Worm (Caenorhabditis elegans) whole organism, young adult: Measurements from ENCODE around the gene Y17D7B.10.

Experiments
- B0261.1 ChIP-seq: sonication (generic microtip); optimal IDR thresholded peaks from 2 replicates; lab custom pipeline; 2016; ENCODE audit warnings: mild to moderate bottlenecking, missing genetic modification characterization, moderate library complexity, missing compliant biosample characterization
- F55B11.4 ChIP-seq: sonication (generic microtip); optimal IDR thresholded peaks from 2 replicates; lab custom pipeline; 2016; ENCODE audit warnings: missing compliant biosample characterization, missing genetic modification characterization, borderline replicate concordance; ENCODE audit not compliant: insufficient read depth
- K12H6.12 ChIP-seq: fragments of 200-800 bp; sonication (Bioruptor generic); optimal IDR thresholded peaks from 2 replicates; lab custom pipeline; 2018; ENCODE audit warnings: mild to moderate bottlenecking, missing genetic modification characterization, missing compliant biosample characterization
- ama-1 ChIP-seq, 3 experiments: fragments of 150-350 bp in 1 of 3; sonication (generic microtip) in 2 of 3; optimal IDR thresholded peaks; 2 replicates each; lab custom pipeline; 2014 to 2018; ENCODE audit warnings: missing biosample characterization in 2 of 3, missing genetic modification characterization in 2 of 3, missing genetic modification reagents in 2 of 3
- athp-1 ChIP-seq: sonication (generic microtip); optimal IDR thresholded peaks from 2 replicates; lab custom pipeline; 2017; ENCODE audit warnings: mild to moderate bottlenecking, missing genetic modification characterization, missing compliant biosample characterization
- egrh-3 ChIP-seq: fragments of 200-800 bp; sonication (Bioruptor generic); IDR thresholded peaks from 2 replicates; pipeline ENCODE4 v1.3.6; 2022; ENCODE audit warnings: missing genetic modification reagents, missing genetic modification characterization, missing compliant biosample characterization
- hlh-26 ChIP-seq: fragments of 200-800 bp; sonication (Bioruptor generic); conservative IDR thresholded peaks from 2 replicates; pipeline ENCODE4 v1.3.6; 2022; ENCODE audit warnings: missing genetic modification reagents, missing genetic modification characterization, missing compliant biosample characterization
- let-607 ChIP-seq, 2 experiments: fragments of 200-800 bp in 1 of 2; sonication (Bioruptor generic) in 1 of 2; sonication (generic microtip) in 1 of 2; optimal IDR thresholded peaks; 2 replicates each; lab custom pipeline; 2016 to 2018; ENCODE audit warnings: mild to moderate bottlenecking in 2 of 2, missing compliant biosample characterization in 2 of 2, missing genetic modification characterization in 2 of 2, moderate library complexity in 2 of 2, missing genotype in 1 of 2
- lin-35 ChIP-seq, 3 experiments: fragments of 150-350 bp in 2 of 3; sonication (generic microtip) in 1 of 3; optimal IDR thresholded peaks; 2 replicates each; lab custom pipeline; 2014 to 2018; ENCODE audit warnings: missing biosample characterization in 3 of 3, missing genetic modification characterization in 3 of 3, missing genetic modification reagents in 3 of 3
- madf-8 ChIP-seq: fragments of 200-800 bp; sonication (Bioruptor generic); conservative IDR thresholded peaks from 2 replicates; pipeline ENCODE4 v1.3.6; 2022; ENCODE audit warnings: missing genetic modification reagents, missing genetic modification characterization, missing compliant biosample characterization
- mel-28 ChIP-seq: sonication (generic microtip); optimal IDR thresholded peaks from 2 replicates; lab custom pipeline; 2016; ENCODE audit warnings: borderline replicate concordance, mild to moderate bottlenecking, missing genetic modification characterization, missing compliant biosample characterization
- snpc-4 ChIP-seq, 5 experiments: fragments of 150-350 bp in 1 of 5; sonication (generic microtip) in 4 of 5; optimal IDR thresholded peaks; 2 replicates each; lab custom pipeline; 2014 to 2018; ENCODE audit warnings: missing genetic modification characterization in 5 of 5, missing biosample characterization in 3 of 5, antibody characterized with exemption in 2 of 5, mild to moderate bottlenecking in 2 of 5, missing compliant biosample characterization in 2 of 5, missing genotype in 2 of 5, moderate library complexity in 2 of 5, missing genetic modification reagents in 1 of 5
- unc-62 ChIP-seq: fragments of 150-350 bp; optimal IDR thresholded peaks from 2 replicates; lab custom pipeline; 2014; ENCODE audit warnings: missing biosample characterization, missing genetic modification reagents, missing genetic modification characterization
- xnd-1 ChIP-seq: sonication (generic microtip); optimal IDR thresholded peaks from 2 replicates; lab custom pipeline; 2016; ENCODE audit warnings: missing genotype, missing genetic modification reagents, missing genetic modification characterization, missing compliant biosample characterization

DNA sequence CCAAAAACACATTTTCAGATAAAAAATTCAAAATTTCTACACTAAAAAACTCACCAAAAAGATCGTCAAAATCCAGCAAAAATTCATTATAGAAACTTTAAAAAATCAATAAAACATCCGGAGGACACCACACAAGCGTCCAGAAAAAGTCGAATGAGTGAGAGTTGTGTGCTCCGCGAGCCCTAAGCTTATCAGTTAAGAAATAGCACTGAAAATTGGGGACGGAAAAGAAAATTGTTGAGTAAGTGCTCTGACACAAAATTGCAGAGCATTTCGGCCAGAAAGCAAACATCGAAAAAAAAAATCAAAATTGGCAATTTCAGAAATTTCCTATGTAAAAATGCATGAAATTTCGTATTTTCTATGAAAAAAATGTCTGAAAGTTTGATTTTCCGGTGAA lies 45.9 kb upstream of the Y17D7B.10 start:
- TF ChIP-seq xnd-1 (tag; lab: Kevin White, UChicago), result no peak
- no peak for TF ChIP-seq ama-1 (optimal IDR thresholded peaks at IDR 0.05; lab: Kevin White, UChicago)
- TF ChIP-seq ama-1 (GFP tag; optimal IDR thresholded peaks at IDR 0.05; lab: Kevin White, UChicago), result no peak
- TF ChIP-seq lin-35 (GFP tag; optimal IDR thresholded peaks at IDR 0.05; lab: Kevin White, UChicago), result no peak
- no peak for TF ChIP-seq B0261.1 (tag; lab: Kevin White, UChicago)
- TF ChIP-seq snpc-4 (GFP tag; optimal IDR thresholded peaks at IDR 0.05; lab: Kevin White, UChicago), result no peak
- TF ChIP-seq snpc-4 (tag; optimal IDR thresholded peaks at IDR 0.05; lab: Kevin White, UChicago), result no peak
- no peak for TF ChIP-seq let-607 (tag; optimal IDR thresholded peaks at IDR 0.05; lab: Kevin White, UChicago)
- no peak for TF ChIP-seq unc-62 (GFP tag; lab: Kevin White, UChicago)
- no peak for TF ChIP-seq madf-8 (GFP tag; lab: Robert Waterston, UW)
- TF ChIP-seq egrh-3 (GFP tag; lab: Robert Waterston, UW), result no peak
- no peak for TF ChIP-seq hlh-26 (GFP tag; lab: Robert Waterston, UW)
- no peak for TF ChIP-seq K12H6.12
- no peak for TF ChIP-seq athp-1 (tag; lab: Kevin White, UChicago)
- TF ChIP-seq F55B11.4 (tag; lab: Kevin White, UChicago), result no peak
- TF ChIP-seq mel-28 (tag; lab: Kevin White, UChicago), result no peak
